Worm (Caenorhabditis elegans) whole organism, midembryonic: ENCODE results near the gene pqn-2.

Source experiments
- T22C8.4 ChIP-seq: fragments of 200-800 bp; sonication (Bioruptor generic); IDR thresholded peaks from 2 replicates; pipeline ENCODE4 v1.3.6; 2022; ENCODE audit warnings: missing genetic modification characterization, missing compliant biosample characterization
- cog-1 ChIP-seq: sonication (generic microtip); optimal IDR thresholded peaks from 2 replicates; lab custom pipeline; 2016; ENCODE audit warnings: missing genetic modification characterization, missing compliant biosample characterization
- flt-1 ChIP-seq: fragments of 200-800 bp; sonication (Bioruptor generic); IDR thresholded peaks from 2 replicates; pipeline ENCODE4 v1.3.6; 2022; ENCODE audit warnings: missing genetic modification characterization, missing compliant biosample characterization
- ref-1 ChIP-seq: fragments of 200-800 bp; sonication (Bioruptor generic); conservative IDR thresholded peaks from 2 replicates; pipeline ENCODE4 v1.3.6; 2022; ENCODE audit warnings: missing genetic modification reagents, missing genetic modification characterization, missing compliant biosample characterization
- ztf-29 ChIP-seq: fragments of 200-800 bp; sonication (Bioruptor generic); IDR thresholded peaks from 2 replicates; pipeline ENCODE4 v1.3.6; 2022; ENCODE audit warnings: missing genetic modification reagents, missing genetic modification characterization, missing compliant biosample characterization

- TF ChIP-seq flt-1 (GFP tag; lab: Robert Waterston, UW) (no peak), ztf-29 (no peak), T22C8.4 (GFP tag; lab: Robert Waterston, UW) (no peak), cog-1 (tag; lab: Kevin White, UChicago) (no peak), ref-1 (GFP tag; lab: Robert Waterston, UW) (no peak)
Observed at ce11 chrV:10416925-10417324, 34.7 kb downstream of the pqn-2 start, which contains the start of gene F15H10.10.
